Fruit fly (Drosophila melanogaster): Measurements from ENCODE around the gene CG12231.

Gene CG12231

DNA sequence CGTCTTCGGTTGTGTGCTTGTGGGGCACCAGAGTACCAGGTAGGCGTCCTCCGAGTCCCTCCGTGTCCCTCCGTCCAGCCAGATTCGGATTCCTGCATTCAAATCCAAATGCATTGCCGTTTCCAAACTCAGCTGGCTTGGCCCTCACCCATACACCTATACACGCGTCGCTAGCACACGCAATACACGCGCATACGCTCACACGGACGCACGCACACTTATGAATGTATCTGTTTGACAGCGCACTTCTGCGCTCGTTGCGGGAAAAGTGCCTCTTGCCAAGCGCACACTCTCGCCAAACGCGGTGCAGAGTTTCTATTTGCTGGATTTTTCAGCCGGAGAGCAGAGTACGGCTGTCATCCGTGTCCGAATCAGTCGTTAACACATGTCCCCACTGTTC, 8.9 kb downstream of the CG12231 start (continued):
- TF ChIP-seq sna (GFP tag; IDR thresholded peaks at IDR 0.05; ENCODE audit: partially characterized antibody) (0 out of 2 replicates have a peak, but pooled peaks have one; percentile 14), CG16813 (GFP tag; IDR thresholded peaks at IDR 0.05; ENCODE audit: partially characterized antibody) (no peak), CG32532 (GFP tag; IDR thresholded peaks at IDR 0.05) (peak; percentile 38), CG8765 (GFP tag; IDR thresholded peaks at IDR 0.05) (no peak), CG11695 (GFP tag; IDR thresholded peaks at IDR 0.05) (no peak), seq (GFP tag; IDR thresholded peaks at IDR 0.05) (no peak), Eip74EF (GFP tag; optimal IDR thresholded peaks at IDR 0.05) (no peak), Sry-β (GFP tag; optimal IDR thresholded peaks at IDR 0.05) (no peak)

DNA sequence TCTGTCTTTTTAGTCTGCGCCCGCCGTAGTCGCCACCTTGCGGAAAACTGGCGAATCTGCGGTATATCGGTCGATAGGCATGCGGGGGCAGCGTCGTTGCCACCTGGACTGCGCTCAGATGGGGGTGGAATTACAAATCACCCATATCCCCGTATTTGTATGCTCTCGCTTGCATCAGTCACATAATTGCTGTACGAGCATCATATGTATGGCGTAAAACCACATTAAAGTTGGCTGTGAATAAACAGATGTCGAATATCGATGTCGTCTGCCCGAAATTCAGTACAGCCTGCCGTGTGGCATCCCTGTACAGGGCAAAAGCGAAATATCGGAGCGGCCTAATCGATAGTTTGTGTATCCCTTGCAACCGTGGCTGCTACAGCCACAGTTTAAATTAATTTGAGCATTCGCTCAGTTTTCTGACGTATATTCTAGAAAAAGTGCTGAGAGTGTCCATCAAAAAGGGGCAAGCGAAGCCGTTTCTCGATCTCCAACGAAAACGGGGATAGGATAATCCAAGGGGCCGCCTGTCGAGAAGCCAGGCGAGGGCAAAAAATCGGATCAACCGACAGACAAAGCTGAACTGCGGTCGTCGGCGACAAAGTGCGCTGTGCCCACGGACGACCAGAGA, 9.7 kb downstream of the CG12231 start, which contains the start of the genes Idh3a and CoRest:
Gene Idh3a (minus strand): TSS at position 58 of the 631 bp plus-strand sequence.
Gene CoRest (plus strand): TSS at position 177 of the 631 bp plus-strand sequence.
- no peak for TF ChIP-seq sd (tag; optimal IDR thresholded peaks at IDR 0.05)
- peak; percentile 78 for TF ChIP-seq klu (GFP tag; IDR thresholded peaks at IDR 0.05)
- TF ChIP-seq mirr (GFP tag; optimal IDR thresholded peaks at IDR 0.05): peak; percentile 13
- TF ChIP-seq Dll (GFP tag; IDR thresholded peaks at IDR 0.05; ENCODE audit: partially characterized antibody): peak; percentile 77
- TF ChIP-seq CG16779 (GFP tag; IDR thresholded peaks at IDR 0.05): no peak
- TF ChIP-seq odd (GFP tag; optimal IDR thresholded peaks at IDR 0.05): no peak
- TF ChIP-seq CTCF (GFP tag; optimal IDR thresholded peaks at IDR 0.05): peak; percentile 90
- no peak for TF ChIP-seq vvl (GFP tag; IDR thresholded peaks at IDR 0.05)
- TF ChIP-seq CoRest (tag; optimal IDR thresholded peaks at IDR 0.05): peak; percentile 69
- peak; percentile 50; the same call in 1 of the 3 replicates for TF ChIP-seq CG7963 (GFP tag; IDR thresholded peaks at IDR 0.05; ENCODE audit: partially characterized antibody)
- TF ChIP-seq lmd (GFP tag; IDR thresholded peaks at IDR 0.05): no peak
- no peak for TF ChIP-seq CG11093 (GFP tag; IDR thresholded peaks at IDR 0.05)
- no peak for TF ChIP-seq grn (GFP tag; optimal IDR thresholded peaks at IDR 0.05)
- no peak for TF ChIP-seq Oaz (GFP tag; IDR thresholded peaks at IDR 0.05)
- TF ChIP-seq CG9932 (GFP tag; IDR thresholded peaks at IDR 0.05): peak; percentile 64
- peak; percentile 38 for TF ChIP-seq CG2712 (tag; optimal IDR thresholded peaks at IDR 0.05)
- no peak for TF ChIP-seq aop (GFP tag; IDR thresholded peaks at IDR 0.05)
- TF ChIP-seq ind (GFP tag; optimal IDR thresholded peaks at IDR 0.05): peak; percentile 47
- TF ChIP-seq disco-r (GFP tag; optimal IDR thresholded peaks at IDR 0.05): no peak
- 0 out of 2 replicates have a peak, but pooled peaks have one; percentile 41 for TF ChIP-seq CG7372 (GFP tag; IDR thresholded peaks at IDR 0.05)
- no peak for TF ChIP-seq CG7745 (tag; optimal IDR thresholded peaks at IDR 0.05)
- TF ChIP-seq CG14860 (GFP tag; IDR thresholded peaks at IDR 0.05; ENCODE audit: partially characterized antibody): peak; percentile 68; the same call in 2 of the 3 replicates
- TF ChIP-seq crp (GFP tag; optimal IDR thresholded peaks at IDR 0.05): peak in 1 of 2 experiments; percentile 53
- peak; percentile 63; the same call in 1 of the 2 replicates for TF ChIP-seq Bgb (GFP tag; IDR thresholded peaks at IDR 0.05; ENCODE audit: partially characterized antibody)
- no peak for TF ChIP-seq Deaf1 (tag; optimal IDR thresholded peaks at IDR 0.05)
- TF ChIP-seq bbx (GFP tag; IDR thresholded peaks at IDR 0.05; ENCODE audit: partially characterized antibody): 0 out of 2 replicates have a peak, but pooled peaks have one; percentile 14
- TF ChIP-seq ken (GFP tag; IDR thresholded peaks at IDR 0.05): 0 out of 3 replicates have a peak, but pooled peaks have one; percentile 27
- TF ChIP-seq CG7839 (tag; optimal IDR thresholded peaks at IDR 0.05): no peak
- no peak for TF ChIP-seq CG10321 (GFP tag; IDR thresholded peaks at IDR 0.05)
- peak; percentile 10 for TF ChIP-seq CG4617 (GFP tag; optimal IDR thresholded peaks at IDR 0.05; ENCODE audit: borderline replicate concordance)
- TF ChIP-seq CG18599 (GFP tag; optimal IDR thresholded peaks at IDR 0.05): peak; percentile 2
- peak; percentile 62 for TF ChIP-seq nmo (GFP tag; optimal IDR thresholded peaks at IDR 0.05)
- TF ChIP-seq Ets97D (GFP tag; optimal IDR thresholded peaks at IDR 0.05): peak; percentile 55
- TF ChIP-seq phol (tag; optimal IDR thresholded peaks at IDR 0.05): peak; percentile 58
- peak; percentile 46; the same call in 2 of the 3 replicates for TF ChIP-seq CG34224 (GFP tag; IDR thresholded peaks at IDR 0.05; ENCODE audit: partially characterized antibody)
- no peak for TF ChIP-seq Hr51 (GFP tag; optimal IDR thresholded peaks at IDR 0.05)
- TF ChIP-seq ato (GFP tag; IDR thresholded peaks at IDR 0.05; ENCODE audit: partially characterized antibody): peak; percentile 27; the same call in 1 of the 2 replicates
- TF ChIP-seq knrl (GFP tag; IDR thresholded peaks at IDR 0.05; ENCODE audit: partially characterized antibody): peak; percentile 81
- TF ChIP-seq CG5245 (GFP tag; optimal IDR thresholded peaks at IDR 0.05): no peak
